Worm (Caenorhabditis elegans) whole organism, L4/young adult: ENCODE data around the gene T19B10.12.

Experiments used
- dao-5 ChIP-seq: sonication (generic microtip); optimal IDR thresholded peaks from 2 replicates; lab custom pipeline; 2016; ENCODE audit warnings: missing genotype, missing genetic modification characterization, moderate library complexity, missing compliant biosample characterization
- him-1 ChIP-seq: sonication (generic microtip); optimal IDR thresholded peaks from 2 replicates; lab custom pipeline; 2016; ENCODE audit warnings: missing genotype, missing genetic modification reagents, missing genetic modification characterization, missing compliant biosample characterization

DNA sequence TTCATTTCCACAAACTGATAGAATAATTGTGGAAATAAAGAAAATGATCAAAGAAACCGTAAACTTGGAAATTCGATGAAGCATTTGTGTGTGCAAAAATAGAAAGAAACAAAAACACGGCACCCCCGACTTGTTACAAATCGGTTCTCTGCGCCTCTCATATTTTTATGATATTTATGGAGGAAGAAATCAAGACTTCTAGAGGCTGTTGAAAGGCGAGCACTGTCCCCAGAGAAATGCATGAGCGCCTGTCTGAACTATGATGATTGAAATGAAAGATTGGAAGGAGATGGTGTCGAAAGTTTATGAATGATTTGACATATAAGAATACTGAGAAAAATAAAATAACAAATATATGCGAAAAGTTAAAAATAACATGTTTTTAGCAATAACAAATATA lies 8.1 kb downstream of the T19B10.12 start, which contains the start of gene lgc-36:
- TF ChIP-seq dao-5 = no peak
- TF ChIP-seq him-1 (tag; lab: Kevin White, UChicago) = no peak
